Fruit fly (Drosophila melanogaster) whole organism, embryonic: Measurements from ENCODE around the gene ast.

Experiments used
- Antp ChIP-seq: fragments of 200-800 bp; sonication (Bioruptor generic); optimal IDR thresholded peaks from 3 replicates; lab custom pipeline; 2016; ENCODE audit warnings: missing biosample characterization, missing genetic modification characterization
- Asciz ChIP-seq: fragments of 200-800 bp; sonication (Bioruptor generic); optimal IDR thresholded peaks from 2 replicates; lab custom pipeline; 2017; ENCODE audit warnings: missing biosample characterization, mild to moderate bottlenecking, missing genetic modification characterization, missing genetic modification reagents
- CG10959 ChIP-seq: fragments of 200-800 bp; sonication (Bioruptor generic); IDR thresholded peaks from 2 replicates; pipeline ENCODE4 v1.3.6; 2022; ENCODE audit warnings: missing biosample characterization, missing genetic modification characterization
- CG11504 ChIP-seq: fragments of 200-800 bp; sonication (Bioruptor generic); optimal IDR thresholded peaks from 3 replicates; lab custom pipeline; 2019; ENCODE audit warnings: missing biosample characterization, mild to moderate bottlenecking, missing genetic modification characterization, moderate library complexity
- CG11723 ChIP-seq: fragments of 200-800 bp; sonication (Bioruptor generic); optimal IDR thresholded peaks from 2 replicates; lab custom pipeline; 2017; ENCODE audit warnings: missing biosample characterization, mild to moderate bottlenecking, missing genetic modification characterization
- CG12104 ChIP-seq: fragments of 200-800 bp; sonication (Bioruptor generic); optimal IDR thresholded peaks from 3 replicates; lab custom pipeline; 2016; ENCODE audit warnings: missing biosample characterization, missing genetic modification characterization
- CG13424 ChIP-seq: fragments of 200-800 bp; sonication (Bioruptor generic); optimal IDR thresholded peaks from 2 replicates; lab custom pipeline; 2019; ENCODE audit warnings: missing biosample characterization, mild to moderate bottlenecking, missing genetic modification characterization, moderate library complexity
- CG1529 ChIP-seq: fragments of 200-800 bp; sonication (Bioruptor generic); optimal IDR thresholded peaks from 3 replicates; lab custom pipeline; 2018; ENCODE audit warnings: missing biosample characterization, missing genetic modification characterization
- CG16813 ChIP-seq: fragments of 200-800 bp; sonication (Bioruptor generic); IDR thresholded peaks from 3 replicates; pipeline ENCODE4 v1.3.6; 2022; ENCODE audit warnings: missing biosample characterization, missing genetic modification characterization; ENCODE audit not compliant: partially characterized antibody
- CG2202 ChIP-seq: fragments of 200-800 bp; sonication (Bioruptor generic); optimal IDR thresholded peaks from 2 replicates; lab custom pipeline; 2018; ENCODE audit warnings: missing biosample characterization, mild to moderate bottlenecking, missing genetic modification characterization
- CG2712 ChIP-seq: fragments of 200-800 bp; optimal IDR thresholded peaks from 3 replicates; lab custom pipeline; 2019; ENCODE audit warnings: missing biosample characterization, mild to moderate bottlenecking, missing genetic modification characterization, moderate library complexity
- CG2889 ChIP-seq: fragments of 200-800 bp; sonication (Bioruptor generic); IDR thresholded peaks from 3 replicates; pipeline ENCODE4 v1.3.6; 2022; ENCODE audit warnings: missing biosample characterization, missing genetic modification characterization
- CG31365 ChIP-seq: fragments of 200-800 bp; sonication (Bioruptor generic); optimal IDR thresholded peaks from 2 replicates; lab custom pipeline; 2018; ENCODE audit warnings: missing biosample characterization, mild to moderate bottlenecking, missing genetic modification characterization
- CG31388 ChIP-seq: fragments of 200-800 bp; sonication (Bioruptor generic); optimal IDR thresholded peaks from 2 replicates; lab custom pipeline; 2016; ENCODE audit warnings: missing biosample characterization, missing genetic modification characterization
- CG3163 ChIP-seq: fragments of 200-800 bp; sonication (Bioruptor generic); optimal IDR thresholded peaks from 3 replicates; lab custom pipeline; 2016; ENCODE audit warnings: missing biosample characterization, missing genetic modification characterization
- CG34376 ChIP-seq: fragments of 200-800 bp; sonication (Bioruptor generic); optimal IDR thresholded peaks from 2 replicates; lab custom pipeline; 2018; ENCODE audit warnings: missing biosample characterization, mild to moderate bottlenecking, missing genetic modification characterization
- CG3838 ChIP-seq: fragments of 200-800 bp; sonication (Bioruptor generic); optimal IDR thresholded peaks from 3 replicates; lab custom pipeline; 2016; ENCODE audit warnings: missing biosample characterization, missing genetic modification characterization
- CG6765 ChIP-seq: fragments of 200-800 bp; sonication (Bioruptor generic); optimal IDR thresholded peaks from 3 replicates; lab custom pipeline; 2017; ENCODE audit warnings: missing biosample characterization, mild to moderate bottlenecking, missing genetic modification characterization
- CG7372 ChIP-seq: fragments of 200-800 bp; sonication (Bioruptor generic); IDR thresholded peaks from 2 replicates; pipeline ENCODE4 v1.3.6; 2022; ENCODE audit warnings: missing biosample characterization, missing genetic modification characterization
- CG7556 ChIP-seq: fragments of 200-800 bp; sonication (Bioruptor generic); optimal IDR thresholded peaks from 2 replicates; lab custom pipeline; 2017; ENCODE audit warnings: missing biosample characterization, mild to moderate bottlenecking, missing genetic modification characterization
- CG9727 ChIP-seq: fragments of 200-800 bp; sonication (Bioruptor generic); optimal IDR thresholded peaks from 3 replicates; lab custom pipeline; 2017; ENCODE audit warnings: missing biosample characterization, mild to moderate bottlenecking, missing genetic modification characterization
- D ChIP-seq, 2 experiments: fragments of 200-800 bp in 1 of 2; fragments of >200 bp in 1 of 2; sonication (Bioruptor generic) in 1 of 2; optimal IDR thresholded peaks; 2 replicates in 1 of 2; 3 replicates in 1 of 2; lab custom pipeline; 2017; ENCODE audit warnings: mild to moderate bottlenecking in 1 of 2, missing biosample characterization in 1 of 2, missing genetic modification characterization in 1 of 2, missing genetic modification reagents in 1 of 2
- Dp ChIP-seq: fragments of 200-800 bp; sonication (Bioruptor generic); optimal IDR thresholded peaks from 2 replicates; lab custom pipeline; 2018; ENCODE audit warnings: missing biosample characterization, mild to moderate bottlenecking, missing genetic modification characterization, moderate library complexity
- Eip74EF ChIP-seq, 2 experiments: fragments of 200-800 bp in 1 of 2; fragments of >200 bp in 1 of 2; sonication (Bioruptor generic) in 1 of 2; optimal IDR thresholded peaks; 2 replicates each; lab custom pipeline; 2017 to 2019; ENCODE audit warnings: missing biosample characterization in 2 of 2, missing genetic modification characterization in 2 of 2, mild to moderate bottlenecking in 1 of 2, moderate library complexity in 1 of 2
- HLH54F ChIP-seq: fragments of 200-800 bp; sonication (Bioruptor generic); optimal IDR thresholded peaks from 3 replicates; lab custom pipeline; 2016; ENCODE audit warnings: missing biosample characterization, missing genetic modification characterization
- Mad ChIP-seq: fragments of 200-800 bp; sonication (Bioruptor generic); optimal IDR thresholded peaks from 2 replicates; lab custom pipeline; 2016; ENCODE audit warnings: missing biosample characterization, missing genetic modification characterization
- Ptx1 ChIP-seq: fragments of 200-800 bp; sonication (Bioruptor generic); IDR thresholded peaks from 2 replicates; pipeline ENCODE4 v1.3.6; 2022; ENCODE audit warnings: missing biosample characterization, missing genetic modification characterization
- ab ChIP-seq: fragments of 200-800 bp; sonication (Bioruptor generic); optimal IDR thresholded peaks from 2 replicates; lab custom pipeline; 2016; ENCODE audit warnings: missing biosample characterization, missing genetic modification characterization
- amos ChIP-seq: fragments of 200-800 bp; sonication (Bioruptor generic); IDR thresholded peaks from 2 replicates; pipeline ENCODE4 v1.3.6; 2022; ENCODE audit warnings: missing biosample characterization, missing genetic modification characterization; ENCODE audit not compliant: partially characterized antibody
- ap ChIP-seq: fragments of 200-800 bp; sonication (Bioruptor generic); IDR thresholded peaks from 2 replicates; pipeline ENCODE4 v1.3.6; 2022; ENCODE audit warnings: missing biosample characterization, missing genetic modification characterization
- ase ChIP-seq: fragments of 200-800 bp; sonication (Bioruptor generic); IDR thresholded peaks from 3 replicates; pipeline ENCODE4 v1.3.6; 2022; ENCODE audit warnings: missing biosample characterization, missing genetic modification characterization
- bowl ChIP-seq: fragments of 200-800 bp; sonication (Bioruptor generic); IDR thresholded peaks from 2 replicates; pipeline ENCODE4 v1.3.6; 2022; ENCODE audit warnings: missing biosample characterization, missing genetic modification characterization
- cg ChIP-seq: fragments of 200-800 bp; sonication (Bioruptor generic); optimal IDR thresholded peaks from 3 replicates; lab custom pipeline; 2019; ENCODE audit warnings: missing biosample characterization, mild to moderate bottlenecking, missing genetic modification characterization, moderate library complexity
- corto ChIP-seq: fragments of 200-800 bp; sonication (Bioruptor generic); optimal IDR thresholded peaks from 2 replicates; lab custom pipeline; 2016; ENCODE audit warnings: missing biosample characterization, mild to moderate bottlenecking, missing genetic modification characterization, moderate library complexity
- ems ChIP-seq: fragments of 200-800 bp; sonication (Bioruptor generic); optimal IDR thresholded peaks from 3 replicates; lab custom pipeline; 2016; ENCODE audit warnings: missing biosample characterization, missing genetic modification characterization
- gcm ChIP-seq: fragments of 200-800 bp; sonication (Bioruptor generic); optimal IDR thresholded peaks from 2 replicates; lab custom pipeline; 2019; ENCODE audit warnings: missing biosample characterization, mild to moderate bottlenecking, missing genetic modification characterization, moderate library complexity
- gem ChIP-seq: fragments of 200-800 bp; sonication (Bioruptor generic); optimal IDR thresholded peaks from 2 replicates; lab custom pipeline; 2019; ENCODE audit warnings: missing biosample characterization, mild to moderate bottlenecking, missing genetic modification characterization, moderate library complexity
- gfzf ChIP-seq: fragments of 200-800 bp; sonication (Bioruptor generic); optimal IDR thresholded peaks from 2 replicates; lab custom pipeline; 2016; ENCODE audit warnings: missing biosample characterization, mild to moderate bottlenecking, missing genetic modification characterization, moderate library complexity
- ham ChIP-seq: fragments of 200-800 bp; sonication (Bioruptor generic); IDR thresholded peaks from 2 replicates; pipeline ENCODE4 v1.3.6; 2022; ENCODE audit warnings: missing biosample characterization, missing genetic modification characterization
- hb ChIP-seq: fragments of 200-800 bp; sonication (Bioruptor generic); IDR thresholded peaks from 3 replicates; pipeline ENCODE4 v1.3.6; 2022; ENCODE audit warnings: missing biosample characterization, missing genetic modification characterization; ENCODE audit not compliant: partially characterized antibody
- hbn ChIP-seq: fragments of 200-800 bp; sonication (Bioruptor generic); IDR thresholded peaks from 2 replicates; pipeline ENCODE4 v1.3.6; 2022; ENCODE audit warnings: missing biosample characterization, missing genetic modification characterization; ENCODE audit not compliant: partially characterized antibody
- hkb ChIP-seq, 2 experiments: fragments of 200-800 bp in 1 of 2; fragments of >200 bp in 1 of 2; sonication (Bioruptor generic) in 1 of 2; IDR thresholded peaks in 1 of 2; optimal IDR thresholded peaks in 1 of 2; 2 replicates each; pipeline versions ENCODE4 v1.3.6 to Lab custom; 2017 to 2022; ENCODE audit warnings: missing biosample characterization in 1 of 2, missing genetic modification characterization in 1 of 2
- jing ChIP-seq: fragments of 200-800 bp; sonication (Bioruptor generic); optimal IDR thresholded peaks from 2 replicates; lab custom pipeline; 2018; ENCODE audit warnings: missing biosample characterization, mild to moderate bottlenecking, missing genetic modification characterization
- klu ChIP-seq: fragments of 200-800 bp; sonication (Bioruptor generic); IDR thresholded peaks from 2 replicates; pipeline ENCODE4 v1.3.6; 2022; ENCODE audit warnings: missing biosample characterization, missing genetic modification characterization
- pros ChIP-seq: fragments of 200-800 bp; sonication (Bioruptor generic); optimal IDR thresholded peaks from 3 replicates; lab custom pipeline; 2019; ENCODE audit warnings: missing biosample characterization, mild to moderate bottlenecking, missing genetic modification characterization, moderate library complexity
- pum ChIP-seq: fragments of 200-800 bp; sonication (Bioruptor generic); optimal IDR thresholded peaks from 2 replicates; lab custom pipeline; 2016; ENCODE audit warnings: missing biosample characterization, missing genetic modification characterization
- tgo ChIP-seq: fragments of 200-800 bp; sonication (Bioruptor generic); IDR thresholded peaks from 3 replicates; pipeline ENCODE4 v1.3.6; 2022; ENCODE audit warnings: missing biosample characterization, missing genetic modification characterization
- trh ChIP-seq: fragments of 200-800 bp; sonication (Bioruptor generic); optimal IDR thresholded peaks from 2 replicates; lab custom pipeline; 2016; ENCODE audit warnings: missing biosample characterization, missing genetic modification characterization

Gene ast

DNA sequence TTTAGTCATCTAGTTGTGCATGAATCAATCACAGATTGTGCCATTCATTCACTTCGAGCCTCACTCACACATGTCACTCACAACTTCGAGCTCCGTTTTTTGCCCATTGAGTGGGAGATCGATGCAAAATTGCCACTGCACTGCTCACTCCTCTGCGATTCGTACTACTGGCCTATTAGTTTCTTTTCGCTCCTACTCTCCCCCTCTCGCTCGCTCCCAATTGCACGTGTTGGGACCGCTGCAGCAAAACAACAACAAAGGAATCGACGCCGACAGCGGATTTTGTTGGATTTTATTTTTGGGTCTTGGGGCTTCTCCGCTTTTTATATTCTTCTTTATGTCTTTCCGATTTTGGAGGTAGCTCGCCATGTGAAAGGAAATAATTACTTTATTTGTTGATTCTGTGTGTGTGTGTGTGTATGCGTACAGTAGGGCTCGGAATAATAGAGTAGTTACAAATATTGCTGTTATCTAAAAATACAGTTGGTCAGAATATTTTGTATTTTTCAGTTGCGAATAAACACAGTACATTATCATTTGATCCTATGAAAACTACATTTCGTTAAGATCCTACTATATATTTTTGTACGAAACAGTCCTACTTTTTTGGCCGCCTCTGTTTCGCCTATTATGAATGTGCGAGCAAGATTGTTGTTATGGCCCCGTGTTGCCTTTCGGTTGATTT is 3.4 kb upstream of the ast start (continued):
- TF ChIP-seq Dp (GFP tag; lab: Kevin White, UChicago): no peak
- no peak for TF ChIP-seq bowl (GFP tag; lab: Robert Waterston, UW)
- no peak for TF ChIP-seq pros
- TF ChIP-seq CG2202 (tag; lab: Kevin White, UChicago): peak; percentile 78
- TF ChIP-seq CG13424 (tag; lab: Kevin White, UChicago): peak; percentile 81
- TF ChIP-seq CG11504 (tag; lab: Kevin White, UChicago): peak; percentile 88
- TF ChIP-seq ab (GFP tag; lab: Kevin White, UChicago): peak; percentile 41
- TF ChIP-seq D (optimal IDR thresholded peaks at IDR 0.05; lab: Kevin White, UChicago): no peak
- peak; percentile 88 for TF ChIP-seq D (GFP tag; optimal IDR thresholded peaks at IDR 0.05; lab: Kevin White, UChicago)
- TF ChIP-seq CG10959: 0 out of 2 replicates have a peak, but pooled peaks have one; percentile 39
- TF ChIP-seq tgo (GFP tag; lab: Robert Waterston, UW): peak; percentile 68; the same call in 2 of the 3 replicates
- TF ChIP-seq CG16813 (GFP tag; lab: Robert Waterston, UW): no peak
- no peak for TF ChIP-seq hkb (optimal IDR thresholded peaks at IDR 0.05; lab: Kevin White, UChicago)
- TF ChIP-seq hkb (GFP tag; IDR thresholded peaks at IDR 0.05; lab: Robert Waterston, UW): peak; percentile 82
- TF ChIP-seq CG11723 (GFP tag; lab: Kevin White, UChicago): peak; percentile 59
- TF ChIP-seq CG3163 (GFP tag; lab: Kevin White, UChicago): peak; percentile 6
- peak; percentile 77 for TF ChIP-seq cg (GFP tag; lab: Kevin White, UChicago)
- no peak for TF ChIP-seq hb (GFP tag; lab: Robert Waterston, UW)
- peak; percentile 93 for TF ChIP-seq CG2712 (tag; lab: Kevin White, UChicago)
- peak; percentile 77 for TF ChIP-seq jing (GFP tag; lab: Kevin White, UChicago)
- no peak for TF ChIP-seq amos
- TF ChIP-seq CG9727 (GFP tag; lab: Kevin White, UChicago): peak; percentile 80
- peak; percentile 69 for TF ChIP-seq CG31365
- TF ChIP-seq ase (GFP tag; lab: Robert Waterston, UW): 0 out of 3 replicates have a peak, but pooled peaks have one; percentile 42
- TF ChIP-seq Eip74EF (GFP tag; optimal IDR thresholded peaks at IDR 0.05; lab: Kevin White, UChicago): peak in 1 of 2 experiments; percentile 86
- TF ChIP-seq Ptx1: peak; percentile 73
- TF ChIP-seq HLH54F (GFP tag; lab: Kevin White, UChicago): peak; percentile 40
- TF ChIP-seq CG2889 (GFP tag; lab: Robert Waterston, UW): peak; percentile 54; the same call in 1 of the 3 replicates
- peak; percentile 42 for TF ChIP-seq CG12104
- peak; percentile 82 for TF ChIP-seq Asciz (GFP tag; lab: Kevin White, UChicago)
- no peak for TF ChIP-seq CG31388
- peak; percentile 66 for TF ChIP-seq Antp (GFP tag; lab: Kevin White, UChicago)
- peak; percentile 78 for TF ChIP-seq ap (GFP tag; lab: Robert Waterston, UW)
- peak; percentile 21 for TF ChIP-seq Mad (GFP tag; lab: Kevin White, UChicago)
- peak; percentile 85 for TF ChIP-seq gcm (GFP tag; lab: Kevin White, UChicago)
- peak; percentile 8; the same call in 1 of the 2 replicates for TF ChIP-seq CG7372
- no peak for TF ChIP-seq hbn (GFP tag; lab: Robert Waterston, UW)
- peak; percentile 59 for TF ChIP-seq pum (GFP tag; lab: Kevin White, UChicago)
- TF ChIP-seq gem (tag; lab: Kevin White, UChicago): peak; percentile 93
- no peak for TF ChIP-seq corto
- no peak for TF ChIP-seq CG6765
- peak; percentile 27 for TF ChIP-seq CG3838 (GFP tag; lab: Kevin White, UChicago)
- TF ChIP-seq trh (GFP tag; lab: Kevin White, UChicago): peak; percentile 62
- peak; percentile 67 for TF ChIP-seq ems (GFP tag; lab: Kevin White, UChicago)
- TF ChIP-seq ham (GFP tag; lab: Robert Waterston, UW): no peak
- no peak for TF ChIP-seq klu (GFP tag; lab: Robert Waterston, UW)
- TF ChIP-seq CG1529 (GFP tag; lab: Kevin White, UChicago): peak; percentile 80
- peak; percentile 79 for TF ChIP-seq CG7556 (GFP tag; lab: Kevin White, UChicago)
- no peak for TF ChIP-seq CG34376 (GFP tag; lab: Kevin White, UChicago)
- no peak for TF ChIP-seq gfzf
